Worm (Caenorhabditis elegans) whole organism, L2 larva: ENCODE data around the gene sym-1.

Source experiments
- elt-3 ChIP-seq: sonication (generic microtip); optimal IDR thresholded peaks from 2 replicates; lab custom pipeline; 2017; ENCODE audit warnings: missing biosample characterization, missing genetic modification characterization
- mab-5 ChIP-seq: fragments of 150-350 bp; optimal IDR thresholded peaks from 2 replicates; lab custom pipeline; 2014; ENCODE audit warnings: missing biosample characterization, missing genetic modification characterization

- TF ChIP-seq elt-3 (tag; lab: Kevin White, UChicago): no peak
- no peak for TF ChIP-seq mab-5
Observed at ce11 chrX:14571277-14571676, 10.1 kb upstream of the sym-1 start.
